Worm (Caenorhabditis elegans) whole organism, L4/young adult: Measurements from ENCODE around the gene mrp-4.

Experiments used
- W03F9.2 ChIP-seq: fragments of 150-350 bp; optimal IDR thresholded peaks from 2 replicates; lab custom pipeline; 2014; ENCODE audit warnings: missing biosample characterization, missing genetic modification characterization
- him-1 ChIP-seq: sonication (generic microtip); optimal IDR thresholded peaks from 2 replicates; lab custom pipeline; 2016; ENCODE audit warnings: missing genotype, missing genetic modification reagents, missing genetic modification characterization, missing compliant biosample characterization

ce11 chrX:9927993-9928392, 43.9 kb downstream of the mrp-4 start:
- TF ChIP-seq him-1 (tag; lab: Kevin White, UChicago): no peak
- TF ChIP-seq W03F9.2 (tag; lab: Kevin White, UChicago): no peak
